Fruit fly (Drosophila melanogaster) whole organism, embryonic: ENCODE data around the gene CG13694.

ENCODE experiments used
- Atf-2 ChIP-seq: fragments of 200-800 bp; sonication (Bioruptor generic); optimal IDR thresholded peaks from 2 replicates; lab custom pipeline; 2016; ENCODE audit warnings: missing biosample characterization, missing genetic modification characterization
- B-H2 ChIP-seq: fragments of 200-800 bp; sonication (Bioruptor generic); optimal IDR thresholded peaks from 2 replicates; lab custom pipeline; 2018; ENCODE audit warnings: missing biosample characterization, mild to moderate bottlenecking, missing genetic modification characterization
- Bteb2 ChIP-seq: fragments of 200-800 bp; sonication (Bioruptor generic); optimal IDR thresholded peaks from 2 replicates; lab custom pipeline; 2016; ENCODE audit warnings: missing biosample characterization, missing genetic modification characterization
- CG10209 ChIP-seq: fragments of 200-800 bp; sonication (Bioruptor generic); optimal IDR thresholded peaks from 3 replicates; lab custom pipeline; 2017; ENCODE audit warnings: missing biosample characterization, mild to moderate bottlenecking, missing genetic modification characterization, missing genetic modification reagents
- CG10979 ChIP-seq: fragments of 200-800 bp; sonication (Bioruptor generic); optimal IDR thresholded peaks from 2 replicates; lab custom pipeline; 2018; ENCODE audit warnings: missing biosample characterization, mild to moderate bottlenecking, missing genetic modification characterization, moderate library complexity
- CG11723 ChIP-seq: fragments of 200-800 bp; sonication (Bioruptor generic); optimal IDR thresholded peaks from 2 replicates; lab custom pipeline; 2017; ENCODE audit warnings: missing biosample characterization, mild to moderate bottlenecking, missing genetic modification characterization
- CG12071 ChIP-seq: fragments of 200-800 bp; sonication (Bioruptor generic); optimal IDR thresholded peaks from 3 replicates; lab custom pipeline; 2018; ENCODE audit warnings: missing biosample characterization, mild to moderate bottlenecking, missing genetic modification characterization
- CG1233 ChIP-seq: fragments of 200-800 bp; sonication (Bioruptor generic); optimal IDR thresholded peaks from 4 replicates; lab custom pipeline; 2018; ENCODE audit warnings: missing biosample characterization, mild to moderate bottlenecking, missing genetic modification characterization
- CG13894 ChIP-seq: fragments of 200-800 bp; sonication (Bioruptor generic); optimal IDR thresholded peaks from 3 replicates; lab custom pipeline; 2018; ENCODE audit warnings: missing biosample characterization, mild to moderate bottlenecking, missing genetic modification characterization, moderate library complexity
- CG14014 ChIP-seq: fragments of 200-800 bp; sonication (Bioruptor generic); IDR thresholded peaks from 2 replicates; pipeline ENCODE4 v1.3.6; 2022; ENCODE audit warnings: missing biosample characterization, missing genetic modification characterization
- CG15601 ChIP-seq: fragments of 200-800 bp; sonication (Bioruptor generic); optimal IDR thresholded peaks from 3 replicates; lab custom pipeline; 2019; ENCODE audit warnings: missing biosample characterization, mild to moderate bottlenecking, missing genetic modification characterization, moderate library complexity
- CG1603 ChIP-seq: fragments of 200-800 bp; sonication (Bioruptor generic); optimal IDR thresholded peaks from 2 replicates; lab custom pipeline; 2019; ENCODE audit warnings: missing biosample characterization, mild to moderate bottlenecking, missing genetic modification characterization, moderate library complexity
- CG17359 ChIP-seq: fragments of 200-800 bp; sonication (Bioruptor generic); optimal IDR thresholded peaks from 3 replicates; lab custom pipeline; 2018; ENCODE audit warnings: missing biosample characterization, mild to moderate bottlenecking, missing genetic modification characterization, moderate library complexity
- CG18262 ChIP-seq: fragments of 200-800 bp; optimal IDR thresholded peaks from 3 replicates; lab custom pipeline; 2019; ENCODE audit warnings: missing biosample characterization, mild to moderate bottlenecking, missing genetic modification characterization, moderate library complexity
- CG18619 ChIP-seq: fragments of 200-800 bp; sonication (Bioruptor generic); optimal IDR thresholded peaks from 3 replicates; lab custom pipeline; 2017; ENCODE audit warnings: missing biosample characterization, mild to moderate bottlenecking, missing genetic modification characterization
- CG2116 ChIP-seq: fragments of 200-800 bp; sonication (Bioruptor generic); optimal IDR thresholded peaks from 3 replicates; lab custom pipeline; 2018; ENCODE audit warnings: missing biosample characterization, mild to moderate bottlenecking, missing genetic modification characterization
- CG2129 ChIP-seq: fragments of 200-800 bp; sonication (Bioruptor generic); IDR thresholded peaks from 2 replicates; pipeline ENCODE4 v1.3.6; 2022; ENCODE audit warnings: missing biosample characterization, missing genetic modification characterization; ENCODE audit not compliant: partially characterized antibody
- CG2712 ChIP-seq: fragments of 200-800 bp; optimal IDR thresholded peaks from 3 replicates; lab custom pipeline; 2019; ENCODE audit warnings: missing biosample characterization, mild to moderate bottlenecking, missing genetic modification characterization, moderate library complexity
- CG2889 ChIP-seq: fragments of 200-800 bp; sonication (Bioruptor generic); IDR thresholded peaks from 3 replicates; pipeline ENCODE4 v1.3.6; 2022; ENCODE audit warnings: missing biosample characterization, missing genetic modification characterization
- CG30020 ChIP-seq: fragments of 200-800 bp; optimal IDR thresholded peaks from 2 replicates; lab custom pipeline; 2019; ENCODE audit warnings: missing biosample characterization, mild to moderate bottlenecking, missing genetic modification characterization, moderate library complexity
- CG3163 ChIP-seq: fragments of 200-800 bp; sonication (Bioruptor generic); optimal IDR thresholded peaks from 3 replicates; lab custom pipeline; 2016; ENCODE audit warnings: missing biosample characterization, missing genetic modification characterization
- CG3281 ChIP-seq: fragments of 200-800 bp; sonication (Bioruptor generic); optimal IDR thresholded peaks from 3 replicates; lab custom pipeline; 2017; ENCODE audit warnings: missing biosample characterization, mild to moderate bottlenecking, missing genetic modification characterization
- CG6689 ChIP-seq: fragments of 200-800 bp; sonication (Bioruptor generic); IDR thresholded peaks from 2 replicates; pipeline ENCODE4 v1.3.6; 2022; ENCODE audit warnings: missing biosample characterization, missing genetic modification characterization
- CG7963 ChIP-seq: fragments of 200-800 bp; sonication (Bioruptor generic); IDR thresholded peaks from 3 replicates; pipeline ENCODE4 v1.3.6; 2022; ENCODE audit warnings: missing biosample characterization, missing genetic modification characterization; ENCODE audit not compliant: partially characterized antibody
- CG9817 ChIP-seq: fragments of 200-800 bp; sonication (Bioruptor generic); optimal IDR thresholded peaks from 2 replicates; lab custom pipeline; 2018; ENCODE audit warnings: missing biosample characterization, mild to moderate bottlenecking, missing genetic modification characterization, moderate library complexity
- Doc2 ChIP-seq: fragments of 200-800 bp; sonication (Bioruptor generic); IDR thresholded peaks from 2 replicates; pipeline ENCODE4 v1.3.6; 2022; ENCODE audit warnings: missing biosample characterization, missing genetic modification characterization
- Ets97D ChIP-seq: fragments of 200-800 bp; sonication (Bioruptor generic); optimal IDR thresholded peaks from 3 replicates; lab custom pipeline; 2016; ENCODE audit warnings: missing biosample characterization, missing genetic modification characterization
- Fer2 ChIP-seq: fragments of 200-800 bp; sonication (Bioruptor generic); optimal IDR thresholded peaks from 2 replicates; lab custom pipeline; 2018; ENCODE audit warnings: missing biosample characterization, mild to moderate bottlenecking, missing genetic modification characterization, moderate library complexity
- GATAe ChIP-seq: fragments of 200-800 bp; sonication (Bioruptor generic); conservative IDR thresholded peaks from 2 replicates; pipeline ENCODE4 v1.3.6; 2022; ENCODE audit warnings: missing biosample characterization, missing genetic modification characterization
- Jarid2 ChIP-seq: fragments of 200-800 bp; sonication (Bioruptor generic); optimal IDR thresholded peaks from 3 replicates; lab custom pipeline; 2017; ENCODE audit warnings: mild to moderate bottlenecking, missing biosample characterization, missing genetic modification reagents, missing genetic modification characterization
- Max ChIP-seq: fragments of 200-800 bp; sonication (Bioruptor generic); optimal IDR thresholded peaks from 2 replicates; lab custom pipeline; 2016; ENCODE audit warnings: missing biosample characterization, mild to moderate bottlenecking, missing genetic modification characterization
- NfI ChIP-seq: fragments of 200-800 bp; sonication (Bioruptor generic); optimal IDR thresholded peaks from 3 replicates; lab custom pipeline; 2018; ENCODE audit warnings: missing biosample characterization, mild to moderate bottlenecking, missing genetic modification characterization, moderate library complexity
- Six4 ChIP-seq: fragments of 200-800 bp; sonication (Bioruptor generic); optimal IDR thresholded peaks from 2 replicates; lab custom pipeline; 2016; ENCODE audit warnings: missing biosample characterization, missing genetic modification characterization
- abd-A ChIP-seq: fragments of 200-800 bp; sonication (Bioruptor generic); optimal IDR thresholded peaks from 3 replicates; lab custom pipeline; 2019; ENCODE audit warnings: missing biosample characterization, mild to moderate bottlenecking, missing genetic modification characterization, moderate library complexity
- ara ChIP-seq: fragments of 200-800 bp; sonication (Bioruptor generic); IDR thresholded peaks from 2 replicates; pipeline ENCODE4 v1.3.6; 2022; ENCODE audit warnings: missing biosample characterization, missing genetic modification characterization
- chinmo ChIP-seq: fragments of 200-800 bp; sonication (Bioruptor generic); IDR thresholded peaks from 4 replicates; pipeline ENCODE4 v1.3.6; 2022; ENCODE audit warnings: missing biosample characterization, missing genetic modification characterization; ENCODE audit not compliant: partially characterized antibody
- crp ChIP-seq, 2 experiments: fragments of 200-800 bp; sonication (Bioruptor generic); optimal IDR thresholded peaks; 2 replicates in 1 of 2; 3 replicates in 1 of 2; lab custom pipeline; 2017; ENCODE audit warnings: missing biosample characterization in 2 of 2, missing genetic modification characterization in 2 of 2, mild to moderate bottlenecking in 1 of 2, moderate library complexity in 1 of 2
- eve ChIP-seq, 2 experiments: fragments of >200 bp; optimal IDR thresholded peaks; 2 replicates each; lab custom pipeline; 2017; ENCODE audit warnings: missing biosample characterization in 2 of 2, missing genetic modification characterization in 2 of 2
- exex ChIP-seq: fragments of 200-800 bp; sonication (Bioruptor generic); optimal IDR thresholded peaks from 4 replicates; lab custom pipeline; 2018; ENCODE audit warnings: missing biosample characterization, mild to moderate bottlenecking, missing genetic modification characterization, moderate library complexity
- gt ChIP-seq: fragments of 200-800 bp; sonication (Bioruptor generic); IDR thresholded peaks from 2 replicates; pipeline ENCODE4 v1.3.6; 2022; ENCODE audit warnings: missing biosample characterization, missing genetic modification characterization
- mirr ChIP-seq: fragments of 200-800 bp; sonication (Bioruptor generic); optimal IDR thresholded peaks from 3 replicates; lab custom pipeline; 2018; ENCODE audit warnings: missing biosample characterization, mild to moderate bottlenecking, missing genetic modification characterization
- nmo ChIP-seq: fragments of 200-800 bp; sonication (Bioruptor generic); optimal IDR thresholded peaks from 2 replicates; lab custom pipeline; 2018; ENCODE audit warnings: missing biosample characterization, mild to moderate bottlenecking, missing genetic modification characterization, moderate library complexity
- nom ChIP-seq: fragments of 200-800 bp; sonication (Bioruptor generic); optimal IDR thresholded peaks from 2 replicates; lab custom pipeline; 2017; ENCODE audit warnings: missing biosample characterization, missing genetic modification characterization, mild to moderate bottlenecking, moderate library complexity, missing genetic modification reagents
- onecut ChIP-seq: fragments of 200-800 bp; sonication (Bioruptor generic); IDR thresholded peaks from 2 replicates; pipeline ENCODE4 v1.3.6; 2022; ENCODE audit warnings: missing biosample characterization, missing genetic modification characterization
- org-1 ChIP-seq: fragments of 200-800 bp; sonication (Bioruptor generic); optimal IDR thresholded peaks from 2 replicates; lab custom pipeline; 2017; ENCODE audit warnings: missing biosample characterization, missing genetic modification characterization
- phol ChIP-seq: fragments of 200-800 bp; sonication (Bioruptor generic); optimal IDR thresholded peaks from 3 replicates; lab custom pipeline; 2018; ENCODE audit warnings: missing biosample characterization, mild to moderate bottlenecking, missing genetic modification characterization, moderate library complexity
- pum ChIP-seq: fragments of 200-800 bp; sonication (Bioruptor generic); optimal IDR thresholded peaks from 2 replicates; lab custom pipeline; 2016; ENCODE audit warnings: missing biosample characterization, missing genetic modification characterization
- sd ChIP-seq: fragments of 200-800 bp; sonication (Bioruptor generic); optimal IDR thresholded peaks from 3 replicates; lab custom pipeline; 2018; ENCODE audit warnings: missing biosample characterization, mild to moderate bottlenecking, missing genetic modification characterization, moderate library complexity
- trem ChIP-seq: fragments of 200-800 bp; optimal IDR thresholded peaks from 3 replicates; lab custom pipeline; 2019; ENCODE audit warnings: missing biosample characterization, mild to moderate bottlenecking, missing genetic modification characterization, moderate library complexity

CG13694 gene

dm6 chr2L:158649-159257, 42.5 kb upstream of the CG13694 start, which contains the start of the genes CG33635 and spen:
Gene CG33635, minus strand, starts transcription at chr2L:158664.
Gene spen, plus strand, starts transcription at chr2L:159032.
- TF ChIP-seq Max (GFP tag; lab: Kevin White, UChicago), result peak; percentile 36
- TF ChIP-seq nmo (GFP tag; lab: Kevin White, UChicago), result peak; percentile 63
- TF ChIP-seq sd (tag; lab: Kevin White, UChicago), result peak; percentile 52
- TF ChIP-seq B-H2, result peak; percentile 56
- TF ChIP-seq ara, result no peak
- peak; percentile 43 for TF ChIP-seq CG1233
- TF ChIP-seq Fer2, result no peak
- peak; percentile 86 for TF ChIP-seq abd-A
- TF ChIP-seq pum (GFP tag; lab: Kevin White, UChicago), result no peak
- TF ChIP-seq CG14014, result no peak
- peak in 1 of 2 experiments; percentile 79 for TF ChIP-seq eve (GFP tag; optimal IDR thresholded peaks at IDR 0.05; lab: Kevin White, UChicago)
- TF ChIP-seq CG7963, result no peak
- TF ChIP-seq Atf-2, result no peak
- TF ChIP-seq CG11723 (GFP tag; lab: Kevin White, UChicago), result peak; percentile 28
- peak; percentile 7 for TF ChIP-seq CG18619 (GFP tag; lab: Kevin White, UChicago)
- no peak for TF ChIP-seq CG2889 (GFP tag; lab: Robert Waterston, UW)
- TF ChIP-seq Jarid2 (GFP tag; lab: Kevin White, UChicago), result peak; percentile 96
- no peak for TF ChIP-seq chinmo
- peak; percentile 46 for TF ChIP-seq CG3281 (GFP tag; lab: Kevin White, UChicago)
- peak; percentile 80 for TF ChIP-seq CG30020 (tag; lab: Kevin White, UChicago)
- peak; percentile 21 for TF ChIP-seq phol (tag; lab: Kevin White, UChicago)
- peak; percentile 20 for TF ChIP-seq CG12071
- peak; percentile 26 for TF ChIP-seq CG18262
- TF ChIP-seq crp (GFP tag; optimal IDR thresholded peaks at IDR 0.05; lab: Kevin White, UChicago), result peak in 1 of 2 experiments; percentile 39
- TF ChIP-seq org-1 (GFP tag; lab: Kevin White, UChicago), result peak; percentile 44
- TF ChIP-seq CG9817 (tag; lab: Kevin White, UChicago), result no peak
- TF ChIP-seq exex (tag; lab: Kevin White, UChicago), result peak; percentile 61
- TF ChIP-seq gt, result no peak
- TF ChIP-seq nom, result peak; percentile 72
- TF ChIP-seq CG10209 (GFP tag; lab: Kevin White, UChicago), result peak; percentile 21
- peak; percentile 26 for TF ChIP-seq CG10979 (tag; lab: Kevin White, UChicago)
- no peak for TF ChIP-seq GATAe (GFP tag; lab: Robert Waterston, UW)
- TF ChIP-seq trem (tag; lab: Kevin White, UChicago), result peak; percentile 82
- peak; percentile 59 for TF ChIP-seq CG15601 (tag; lab: Kevin White, UChicago)
- peak; percentile 36 for TF ChIP-seq Bteb2 (GFP tag; lab: Kevin White, UChicago)
- TF ChIP-seq CG13894, result peak; percentile 74
- no peak for TF ChIP-seq CG2129 (GFP tag; lab: Robert Waterston, UW)
- TF ChIP-seq CG6689 (GFP tag; lab: Robert Waterston, UW), result no peak
- no peak for TF ChIP-seq Doc2 (GFP tag; lab: Robert Waterston, UW)
- peak; percentile 44 for TF ChIP-seq CG17359
- TF ChIP-seq Ets97D (GFP tag; lab: Kevin White, UChicago), result peak; percentile 72
- TF ChIP-seq CG2116 (GFP tag; lab: Kevin White, UChicago), result peak; percentile 63
- TF ChIP-seq CG1603 (tag; lab: Kevin White, UChicago), result peak; percentile 63
- TF ChIP-seq onecut (GFP tag; lab: Robert Waterston, UW), result peak; percentile 61
- peak; percentile 11 for TF ChIP-seq NfI (GFP tag; lab: Kevin White, UChicago)
- peak; percentile 39 for TF ChIP-seq CG3163 (GFP tag; lab: Kevin White, UChicago)
- TF ChIP-seq mirr (GFP tag; lab: Kevin White, UChicago), result peak; percentile 80
- no peak for TF ChIP-seq Six4 (GFP tag; lab: Kevin White, UChicago)
- TF ChIP-seq CG2712 (tag; lab: Kevin White, UChicago), result peak; percentile 63
